Worm (Caenorhabditis elegans): ENCODE measurements around the gene srd-47.

Gene srd-47

DNA sequence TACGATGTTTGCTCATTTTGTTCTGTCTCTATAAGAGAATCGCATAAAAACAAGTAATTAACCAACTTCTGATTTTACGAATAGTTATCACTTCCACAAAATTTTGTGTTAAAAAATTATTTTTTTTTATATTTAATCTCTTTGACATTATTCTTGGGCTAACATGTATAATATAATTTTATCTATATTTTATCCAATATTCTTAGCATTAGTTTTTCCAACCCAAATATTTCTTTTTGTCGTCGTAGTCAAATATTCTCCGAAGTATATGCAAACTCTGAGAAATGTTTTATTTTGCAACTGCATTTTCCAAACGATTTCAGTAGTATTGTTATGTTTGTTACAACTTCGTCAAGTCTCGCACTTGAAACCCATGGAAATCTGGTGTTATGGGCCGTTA lies at the start of gene srd-47:
Gene srd-47 (plus strand): TSS at position 164 of the 400 bp plus-strand sequence.
- TF ChIP-seq nhr-12 (tag; optimal IDR thresholded peaks at IDR 0.05): no peak

DNA sequence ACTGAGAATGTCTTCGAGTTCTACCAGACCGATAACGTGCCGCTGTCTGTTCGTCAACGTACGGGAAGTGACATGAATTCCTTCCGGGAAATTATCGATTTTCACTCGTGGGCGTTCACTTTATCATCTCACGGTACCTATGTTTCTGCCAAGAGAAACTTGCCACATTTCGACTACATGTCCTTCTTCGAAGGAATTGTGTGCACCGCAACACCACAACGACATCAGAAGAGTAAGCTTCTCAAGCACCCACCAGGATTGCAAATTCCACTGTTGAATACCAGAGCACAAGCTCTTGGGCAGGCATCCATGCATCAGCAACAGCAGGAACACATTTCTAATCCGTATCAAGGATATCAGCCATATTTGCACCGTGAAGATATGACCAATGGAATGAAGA lies 49.3 kb upstream of the srd-47 start:
- TF ChIP-seq lin-15B (tag; optimal IDR thresholded peaks at IDR 0.05): no peak
- no peak for TF ChIP-seq nhr-28 (tag; optimal IDR thresholded peaks at IDR 0.05)
- no peak for TF ChIP-seq fkh-10 (GFP tag; optimal IDR thresholded peaks at IDR 0.05)
- TF ChIP-seq mml-1 (tag; optimal IDR thresholded peaks at IDR 0.05): no peak
- no peak for TF ChIP-seq ceh-9 (tag; optimal IDR thresholded peaks at IDR 0.05)
- TF ChIP-seq mdl-1 (tag; optimal IDR thresholded peaks at IDR 0.05): no peak
- TF ChIP-seq nhr-77 (tag; optimal IDR thresholded peaks at IDR 0.05): no peak
- TF ChIP-seq fkh-2 (tag; optimal IDR thresholded peaks at IDR 0.05): no peak
- TF ChIP-seq elt-3 (tag; optimal IDR thresholded peaks at IDR 0.05): no peak
- no peak for TF ChIP-seq nhr-237 (tag; optimal IDR thresholded peaks at IDR 0.05)
- no peak for TF ChIP-seq nhr-43 (tag; optimal IDR thresholded peaks at IDR 0.05; ENCODE audit: poor library complexity, severe bottlenecking)
- TF ChIP-seq nhr-67 (tag; optimal IDR thresholded peaks at IDR 0.05): no peak
- TF ChIP-seq nhr-11 (tag; optimal IDR thresholded peaks at IDR 0.05): no peak
- no peak for TF ChIP-seq zag-1 (tag; optimal IDR thresholded peaks at IDR 0.05)
- no peak for TF ChIP-seq unc-39 (tag; optimal IDR thresholded peaks at IDR 0.05)
- TF ChIP-seq nhr-23 (tag; optimal IDR thresholded peaks at IDR 0.05): no peak
- no peak for TF ChIP-seq egl-5 (tag; optimal IDR thresholded peaks at IDR 0.05)
- no peak for TF ChIP-seq snpc-4 (tag; optimal IDR thresholded peaks at IDR 0.05)
- no peak for TF ChIP-seq ceh-16 (tag; optimal IDR thresholded peaks at IDR 0.05)

DNA sequence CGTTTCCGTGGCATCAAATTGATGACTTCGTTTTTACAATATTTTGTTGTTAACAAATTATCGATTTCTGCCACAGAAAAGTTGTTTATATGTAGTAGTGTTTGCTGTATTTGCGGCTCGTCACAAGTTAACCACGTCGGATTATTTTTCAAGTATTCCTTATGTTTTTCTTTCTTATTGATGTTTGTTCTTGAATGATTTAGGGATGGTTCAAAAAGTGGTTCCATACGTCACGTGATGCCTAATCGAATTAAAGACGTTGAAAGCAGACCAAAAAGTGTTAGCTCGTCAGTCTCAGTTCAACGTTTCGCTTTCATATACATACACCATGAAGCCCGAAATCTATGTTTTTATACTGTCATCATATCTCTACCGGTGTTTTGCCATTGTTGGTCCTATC lies 47.9 kb upstream of the srd-47 start, which contains the start of gene lips-2:
Gene lips-2 (plus strand): TSS at position 301 of the 400 bp plus-strand sequence.
- no peak for TF ChIP-seq nfya-1 (tag; optimal IDR thresholded peaks at IDR 0.05; ENCODE audit: insufficient read depth)

DNA sequence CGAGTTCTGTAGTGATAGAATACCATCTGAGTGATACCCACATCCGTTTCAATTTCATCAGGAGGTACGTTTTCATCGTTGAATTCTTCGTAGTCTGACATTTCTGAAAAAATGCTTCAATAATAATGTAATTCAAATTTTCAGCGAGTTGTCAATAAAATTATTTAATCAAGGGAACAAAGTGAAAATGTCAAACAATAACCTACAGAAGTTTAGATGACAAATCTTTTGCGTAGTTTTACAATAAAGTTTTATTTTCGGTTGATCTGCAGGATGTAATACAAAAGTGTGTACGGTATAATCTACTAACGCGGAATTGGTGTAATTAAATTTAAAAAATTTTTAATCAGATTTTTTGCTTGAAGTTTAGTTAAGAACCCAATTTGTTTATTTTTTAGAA lies 45.2 kb upstream of the srd-47 start, which contains the start of gene C04B4.5:
Gene C04B4.5 (minus strand): TSS at position 101 of the 400 bp plus-strand sequence.
- no peak for TF ChIP-seq ceh-9 (tag; optimal IDR thresholded peaks at IDR 0.05)
- TF ChIP-seq zag-1 (tag; optimal IDR thresholded peaks at IDR 0.05): no peak
- TF ChIP-seq R02D3.7 (tag; optimal IDR thresholded peaks at IDR 0.05): no peak
- no peak for TF ChIP-seq skn-1 (tag; optimal IDR thresholded peaks at IDR 0.05)
- no peak for TF ChIP-seq mdl-1 (tag; optimal IDR thresholded peaks at IDR 0.05)
- TF ChIP-seq snpc-4 (tag; optimal IDR thresholded peaks at IDR 0.05): no peak
- no peak for TF ChIP-seq pqm-1 (tag; optimal IDR thresholded peaks at IDR 0.05)
- TF ChIP-seq ceh-28 (tag; optimal IDR thresholded peaks at IDR 0.05): no peak
- no peak for TF ChIP-seq nhr-43 (tag; optimal IDR thresholded peaks at IDR 0.05; ENCODE audit: poor library complexity, severe bottlenecking)
- TF ChIP-seq nhr-11 (tag; optimal IDR thresholded peaks at IDR 0.05): no peak
- TF ChIP-seq unc-39 (tag; optimal IDR thresholded peaks at IDR 0.05): no peak
- no peak for TF ChIP-seq nhr-12 (tag; optimal IDR thresholded peaks at IDR 0.05)
- TF ChIP-seq hmg-11 (tag; optimal IDR thresholded peaks at IDR 0.05): no peak
- no peak for TF ChIP-seq fkh-2 (tag; optimal IDR thresholded peaks at IDR 0.05)
- TF ChIP-seq ztf-4 (tag; optimal IDR thresholded peaks at IDR 0.05): no peak
- no peak for TF ChIP-seq nhr-25 (tag; optimal IDR thresholded peaks at IDR 0.05)
- TF ChIP-seq ceh-16 (tag; optimal IDR thresholded peaks at IDR 0.05): no peak
- no peak for TF ChIP-seq nhr-23 (tag; optimal IDR thresholded peaks at IDR 0.05)

DNA sequence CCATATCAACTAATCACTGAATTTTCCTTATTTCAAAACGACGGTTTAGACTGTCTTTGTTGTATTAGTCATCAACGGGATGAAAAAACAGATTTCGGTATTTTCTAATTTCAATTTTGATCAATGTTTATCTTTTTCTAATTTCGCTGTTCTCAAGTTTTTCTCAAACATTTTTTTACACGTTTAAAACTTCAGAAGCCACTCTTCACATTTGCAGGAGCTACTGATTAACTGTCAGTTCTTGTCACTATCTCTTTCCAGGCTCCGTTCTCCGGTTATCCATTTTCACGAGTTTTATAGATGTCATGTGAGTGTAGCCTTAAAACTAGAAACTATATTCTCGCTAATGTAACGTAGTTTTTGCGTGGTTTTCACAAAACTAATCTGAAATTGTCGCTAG lies 42.9 kb upstream of the srd-47 start, which contains the start of gene C04B4.4:
Gene C04B4.4 (plus strand): TSS at position 301 of the 400 bp plus-strand sequence.
- TF ChIP-seq egl-27 (tag; optimal IDR thresholded peaks at IDR 0.05) (no peak), lsy-12 (tag; optimal IDR thresholded peaks at IDR 0.05) (no peak), daf-12 (tag; optimal IDR thresholded peaks at IDR 0.05) (no peak), elt-1 (tag; optimal IDR thresholded peaks at IDR 0.05) (no peak), nhr-43 (tag; optimal IDR thresholded peaks at IDR 0.05; ENCODE audit: poor library complexity, severe bottlenecking) (no peak), ceh-28 (tag; optimal IDR thresholded peaks at IDR 0.05) (no peak), mml-1 (tag; optimal IDR thresholded peaks at IDR 0.05) (no peak), unc-62 (GFP tag; optimal IDR thresholded peaks at IDR 0.05) (no peak)

DNA sequence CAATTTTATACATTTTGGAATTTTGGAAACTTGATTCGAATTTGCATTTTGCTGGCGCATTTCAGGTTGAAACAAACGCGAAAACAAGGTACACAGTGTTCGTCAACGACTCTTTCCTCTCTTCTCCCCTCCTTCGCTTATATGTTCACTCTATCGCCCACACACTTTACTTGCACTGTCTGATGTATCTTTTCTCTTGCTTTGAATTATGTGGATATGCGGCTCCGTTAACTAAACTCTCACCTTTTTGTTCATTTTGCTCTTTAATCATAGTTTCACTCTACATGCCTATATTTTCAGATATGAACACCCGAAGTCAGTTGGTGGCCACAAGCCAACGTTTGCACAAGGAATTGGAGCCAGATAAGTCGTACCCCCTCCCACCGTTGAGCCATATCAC lies 39.2 kb upstream of the srd-47 start, which contains the start of gene W06D11.1:
Gene W06D11.1 (plus strand): TSS at position 301 of the 400 bp plus-strand sequence.
- no peak for TF ChIP-seq R02D3.7 (tag; optimal IDR thresholded peaks at IDR 0.05)
- no peak for TF ChIP-seq ceh-28 (tag; optimal IDR thresholded peaks at IDR 0.05)
